Fruit fly (Drosophila melanogaster) whole organism, adult: ENCODE measurements around the gene Nrx-IV.
A peak's percentile ranks its signal among the peaks of the same experiment; 100 is the strongest.

ENCODE experiments used
- CG11617 ChIP-seq: fragments of 200-800 bp; sonication (Bioruptor generic); optimal IDR thresholded peaks from 2 replicates; lab custom pipeline; 2017; ENCODE audit warnings: mild to moderate bottlenecking, missing biosample characterization, missing genetic modification reagents, missing genetic modification characterization
- CG12768 ChIP-seq: fragments of 200-800 bp; sonication (Bioruptor generic); optimal IDR thresholded peaks from 2 replicates; lab custom pipeline; 2017; ENCODE audit warnings: missing biosample characterization, missing genetic modification characterization, mild to moderate bottlenecking, moderate library complexity, missing genetic modification reagents
- CG14711 ChIP-seq: fragments of 200-800 bp; sonication (Bioruptor generic); optimal IDR thresholded peaks from 2 replicates; lab custom pipeline; 2018; ENCODE audit warnings: missing biosample characterization, mild to moderate bottlenecking, missing genetic modification characterization, moderate library complexity
- CG1620 ChIP-seq: fragments of 200-800 bp; sonication (Bioruptor generic); optimal IDR thresholded peaks from 2 replicates; lab custom pipeline; 2016; ENCODE audit warnings: missing biosample characterization, missing genetic modification characterization
- CG33017 ChIP-seq: fragments of 200-800 bp; sonication (Bioruptor generic); optimal IDR thresholded peaks from 2 replicates; lab custom pipeline; 2018; ENCODE audit warnings: missing biosample characterization, mild to moderate bottlenecking, missing genetic modification characterization, moderate library complexity
- CG5204 ChIP-seq: fragments of 200-800 bp; sonication (Bioruptor generic); optimal IDR thresholded peaks from 2 replicates; lab custom pipeline; 2016; ENCODE audit warnings: missing biosample characterization, missing genetic modification characterization
- CG7045 ChIP-seq: fragments of 200-800 bp; sonication (Bioruptor generic); optimal IDR thresholded peaks from 2 replicates; lab custom pipeline; 2017; ENCODE audit warnings: missing biosample characterization, mild to moderate bottlenecking, missing genetic modification characterization
- CG7101 ChIP-seq: fragments of 200-800 bp; sonication (Bioruptor generic); optimal IDR thresholded peaks from 2 replicates; lab custom pipeline; 2018; ENCODE audit warnings: missing biosample characterization, mild to moderate bottlenecking, missing genetic modification characterization, moderate library complexity
- Clk ChIP-seq: fragments of 200-800 bp; sonication (Bioruptor generic); optimal IDR thresholded peaks from 2 replicates; lab custom pipeline; 2017; ENCODE audit warnings: missing biosample characterization, missing genetic modification characterization
- Crg-1 ChIP-seq: fragments of 200-800 bp; sonication (Bioruptor generic); optimal IDR thresholded peaks from 2 replicates; lab custom pipeline; 2016; ENCODE audit warnings: missing biosample characterization, missing genetic modification characterization
- Hr96 ChIP-seq: fragments of 200-800 bp; sonication (Bioruptor generic); optimal IDR thresholded peaks from 2 replicates; lab custom pipeline; 2016; ENCODE audit warnings: missing biosample characterization, missing genetic modification characterization
- Mnt ChIP-seq: fragments of 200-800 bp; sonication (Bioruptor generic); optimal IDR thresholded peaks from 2 replicates; lab custom pipeline; 2016; ENCODE audit warnings: missing biosample characterization, mild to moderate bottlenecking, missing genetic modification characterization
- bab1 ChIP-seq: fragments of 200-800 bp; sonication (Bioruptor generic); optimal IDR thresholded peaks from 3 replicates; lab custom pipeline; 2019; ENCODE audit warnings: missing biosample characterization, mild to moderate bottlenecking, missing genetic modification characterization, moderate library complexity
- cic ChIP-seq: fragments of 200-800 bp; sonication (Bioruptor generic); optimal IDR thresholded peaks from 2 replicates; lab custom pipeline; 2017; ENCODE audit warnings: missing biosample characterization, mild to moderate bottlenecking, missing genetic modification characterization, moderate library complexity
- cnc ChIP-seq, 2 experiments: fragments of >200 bp; optimal IDR thresholded peaks; 2 replicates each; lab custom pipeline; 2017
- kay ChIP-seq: fragments of 200-800 bp; sonication (Bioruptor generic); peaks from one replicate; lab custom pipeline; 2016; ENCODE audit warnings: missing biosample characterization, missing genetic modification characterization, borderline replicate concordance
- ovo ChIP-seq: fragments of 200-800 bp; sonication (Bioruptor generic); optimal IDR thresholded peaks from 2 replicates; lab custom pipeline; 2016; ENCODE audit warnings: missing biosample characterization, missing genetic modification characterization
- pad ChIP-seq: fragments of 200-800 bp; sonication (Bioruptor generic); optimal IDR thresholded peaks from 3 replicates; lab custom pipeline; 2017; ENCODE audit warnings: missing biosample characterization, missing genetic modification characterization, mild to moderate bottlenecking, moderate library complexity, missing genetic modification reagents
- tj ChIP-seq: fragments of 200-800 bp; sonication (Bioruptor generic); optimal IDR thresholded peaks from 3 replicates; lab custom pipeline; 2017; ENCODE audit warnings: missing biosample characterization, mild to moderate bottlenecking, missing genetic modification characterization, moderate library complexity
- toe ChIP-seq: fragments of 200-800 bp; sonication (Bioruptor generic); optimal IDR thresholded peaks from 2 replicates; lab custom pipeline; 2016; ENCODE audit warnings: missing biosample characterization, missing genetic modification characterization

Nrx-IV gene

dm6 chr3L:12185336-12185735 is 39.0 kb downstream of the Nrx-IV start:
- TF ChIP-seq toe (GFP tag; lab: Kevin White, UChicago) (no peak), kay (GFP tag; lab: Kevin White, UChicago) (no peak), CG33017 (tag; lab: Kevin White, UChicago) (no peak), CG7045 (GFP tag; lab: Kevin White, UChicago) (no peak), bab1 (GFP tag; lab: Kevin White, UChicago) (no peak), CG12768 (no peak), cnc (optimal IDR thresholded peaks at IDR 0.05; lab: Kevin White, UChicago) (no peak), pad (no peak), CG5204 (GFP tag; lab: Kevin White, UChicago) (no peak), tj (GFP tag; lab: Kevin White, UChicago) (no peak), Hr96 (GFP tag; lab: Kevin White, UChicago) (no peak), CG11617 (GFP tag; lab: Kevin White, UChicago) (no peak), CG14711 (tag; lab: Kevin White, UChicago) (no peak), Mnt (GFP tag; lab: Kevin White, UChicago) (no peak), cic (GFP tag; lab: Kevin White, UChicago) (no peak), ovo (GFP tag; lab: Kevin White, UChicago) (no peak), CG7101 (no peak), Clk (GFP tag; lab: Kevin White, UChicago) (no peak), Crg-1 (no peak), CG1620 (GFP tag; lab: Kevin White, UChicago) (no peak)

- no peak for TF ChIP-seq CG1620 (GFP tag; lab: Kevin White, UChicago)
- TF ChIP-seq Clk (GFP tag; lab: Kevin White, UChicago) = no peak
- TF ChIP-seq CG7101 = no peak
- TF ChIP-seq kay (GFP tag; lab: Kevin White, UChicago) = peak; percentile 14
- TF ChIP-seq ovo (GFP tag; lab: Kevin White, UChicago) = no peak
- no peak for TF ChIP-seq Crg-1
- TF ChIP-seq CG7045 (GFP tag; lab: Kevin White, UChicago) = no peak
These were observed 42.2 kb downstream of the Nrx-IV start, which contains the start of gene Est-6 for dm6 chr3L:12188518-12188917. Gene Est-6, plus strand, starts transcription at chr3L:12188818.

- TF ChIP-seq CG7045 (GFP tag; lab: Kevin White, UChicago) = no peak
- TF ChIP-seq CG5204 (GFP tag; lab: Kevin White, UChicago) = no peak
- TF ChIP-seq Clk (GFP tag; lab: Kevin White, UChicago) = no peak
- no peak for TF ChIP-seq toe (GFP tag; lab: Kevin White, UChicago)
- TF ChIP-seq Mnt (GFP tag; lab: Kevin White, UChicago) = no peak
- TF ChIP-seq bab1 (GFP tag; lab: Kevin White, UChicago) = no peak
- TF ChIP-seq CG33017 (tag; lab: Kevin White, UChicago) = no peak
These were observed 44.1 kb downstream of the Nrx-IV start, which contains the start of gene Est-P for dm6 chr3L:12190433-12190832. Gene Est-P, plus strand, starts transcription at chr3L:12190733.

dm6 chr3L:12193485-12193884 is 47.2 kb downstream of the Nrx-IV start, which contains the start of gene thoc6:
Gene thoc6, minus strand, starts transcription at chr3L:12193688.
- TF ChIP-seq bab1 (GFP tag; lab: Kevin White, UChicago) (peak; percentile 49), Hr96 (GFP tag; lab: Kevin White, UChicago) (no peak), CG7045 (GFP tag; lab: Kevin White, UChicago) (no peak), cnc (optimal IDR thresholded peaks at IDR 0.05; lab: Kevin White, UChicago) (no peak), pad (no peak), Crg-1 (no peak), CG14711 (tag; lab: Kevin White, UChicago) (no peak), CG5204 (GFP tag; lab: Kevin White, UChicago) (no peak), CG12768 (no peak), toe (GFP tag; lab: Kevin White, UChicago) (no peak), kay (GFP tag; lab: Kevin White, UChicago) (peak; percentile 62), cic (GFP tag; lab: Kevin White, UChicago) (no peak)

dm6 chr3L:12197491-12197890 is 51.2 kb downstream of the Nrx-IV start, which contains the start of gene CG11529:
Gene CG11529, plus strand, starts transcription at chr3L:12197791.
- no peak for TF ChIP-seq Crg-1
- no peak for TF ChIP-seq pad
- no peak for TF ChIP-seq kay (GFP tag; lab: Kevin White, UChicago)
- TF ChIP-seq Hr96 (GFP tag; lab: Kevin White, UChicago) = no peak
- no peak for TF ChIP-seq toe (GFP tag; lab: Kevin White, UChicago)
- TF ChIP-seq cic (GFP tag; lab: Kevin White, UChicago) = no peak
- no peak for TF ChIP-seq CG11617 (GFP tag; lab: Kevin White, UChicago)
- TF ChIP-seq Mnt (GFP tag; lab: Kevin White, UChicago) = no peak
- TF ChIP-seq ovo (GFP tag; lab: Kevin White, UChicago) = no peak
- no peak for TF ChIP-seq Clk (GFP tag; lab: Kevin White, UChicago)
- TF ChIP-seq CG5204 (GFP tag; lab: Kevin White, UChicago) = no peak
- no peak for TF ChIP-seq cnc (optimal IDR thresholded peaks at IDR 0.05; lab: Kevin White, UChicago)
- no peak for TF ChIP-seq CG7101
- no peak for TF ChIP-seq CG7045 (GFP tag; lab: Kevin White, UChicago)
- no peak for TF ChIP-seq CG33017 (tag; lab: Kevin White, UChicago)

- TF ChIP-seq kay (GFP tag; lab: Kevin White, UChicago) (peak; percentile 45), bab1 (GFP tag; lab: Kevin White, UChicago) (no peak)
These were observed 56.7 kb downstream of the Nrx-IV start for dm6 chr3L:12202980-12203379.
